Worm (Caenorhabditis elegans): ENCODE measurements around the gene H38K22.6.

H38K22.6 gene

DNA sequence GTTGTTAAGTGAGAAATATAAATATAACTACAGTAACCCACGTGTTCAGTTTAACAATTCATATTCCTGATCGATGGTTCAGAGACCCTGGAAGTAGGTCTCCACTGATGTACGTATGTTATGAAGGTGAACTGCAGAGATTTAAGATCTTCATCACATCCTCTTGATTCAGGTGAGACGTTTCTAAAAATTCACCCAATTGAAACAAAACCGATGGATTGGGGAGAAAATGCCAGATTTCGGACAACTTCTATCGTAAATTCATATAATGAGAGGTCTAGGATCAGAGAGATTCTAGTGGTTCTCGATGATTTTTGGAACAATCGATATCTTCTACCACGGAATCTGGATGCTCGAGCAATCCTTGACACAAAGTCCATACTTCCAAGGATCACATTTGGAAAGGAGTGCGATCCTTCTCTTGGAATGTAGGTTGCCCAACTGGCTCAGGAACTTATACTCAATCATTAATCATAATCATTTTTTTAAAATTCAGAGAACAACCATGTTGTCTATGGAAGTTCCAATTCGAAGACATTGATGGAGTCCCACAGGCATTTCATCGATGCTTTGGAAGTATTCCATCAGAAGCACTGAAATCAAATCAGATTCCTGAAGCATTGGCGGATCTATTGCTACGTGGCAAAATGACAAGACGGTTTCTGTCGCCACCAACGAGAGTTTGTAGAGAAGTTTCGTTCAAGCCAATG is 25.9 kb upstream of the H38K22.6 start, which contains the start of the genes nth-1 and R10E4.7:
Gene nth-1 (minus strand): TSS at position 101 of the 710 bp plus-strand sequence.
Gene R10E4.7 (plus strand): TSS at position 660 of the 710 bp plus-strand sequence.
- TF ChIP-seq lin-11 (tag; optimal IDR thresholded peaks at IDR 0.05) (no peak), sma-3 (GFP tag; optimal IDR thresholded peaks at IDR 0.05) (no peak), ztf-1 (GFP tag; conservative IDR thresholded peaks at IDR 0.05) (no peak), unc-62 (GFP tag; optimal IDR thresholded peaks at IDR 0.05) (no peak), R02D3.7 (tag; optimal IDR thresholded peaks at IDR 0.05) (no peak), sma-9 (GFP tag; optimal IDR thresholded peaks at IDR 0.05) (no peak), sma-9 (tag; optimal IDR thresholded peaks at IDR 0.05) (no peak), fos-1 (tag; optimal IDR thresholded peaks at IDR 0.05) (no peak), nhr-23 (tag; optimal IDR thresholded peaks at IDR 0.05) (no peak), egl-27 (tag; optimal IDR thresholded peaks at IDR 0.05) (no peak), snpc-4 (tag; optimal IDR thresholded peaks at IDR 0.05) (no peak), crh-2 (tag; optimal IDR thresholded peaks at IDR 0.05) (no peak)

- TF ChIP-seq blmp-1 (tag; optimal IDR thresholded peaks at IDR 0.05; ENCODE audit: insufficient read depth), result no peak
- no peak for TF ChIP-seq unc-55 (GFP tag; optimal IDR thresholded peaks at IDR 0.05)
- no peak for TF ChIP-seq sma-9 (GFP tag; optimal IDR thresholded peaks at IDR 0.05)
- no peak for TF ChIP-seq sma-9 (tag; optimal IDR thresholded peaks at IDR 0.05)
Observed at ce11 chrIII:4300989-4301498, 19.2 kb upstream of the H38K22.6 start, which contains the start of gene R10E4.11. TSS of gene R10E4.11 (minus strand) at chrIII:4301039.

DNA sequence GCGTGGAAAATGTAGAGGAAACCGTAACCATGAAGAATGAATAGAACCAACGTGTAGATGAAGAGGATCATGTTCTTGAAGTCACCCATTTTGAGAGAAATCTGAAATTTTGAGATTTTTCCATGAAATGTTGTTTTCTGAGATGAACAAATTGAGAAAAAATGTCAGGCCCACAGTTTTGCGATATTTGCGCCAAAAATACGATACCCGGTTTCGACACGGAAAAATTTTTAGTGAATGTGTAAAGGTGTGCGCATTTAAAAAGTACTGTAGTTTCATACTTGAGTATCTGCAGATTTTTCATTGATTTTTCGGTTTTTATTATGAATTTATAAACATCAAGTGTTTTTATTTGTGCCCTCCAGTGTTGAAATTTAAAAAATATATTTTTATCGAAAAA is 17.9 kb upstream of the H38K22.6 start, which contains the start of gene R10E4.9:
Gene R10E4.9 (minus strand): TSS at position 101 of the 400 bp plus-strand sequence.
- TF ChIP-seq zag-1 (tag; optimal IDR thresholded peaks at IDR 0.05) (no peak), nhr-77 (tag; optimal IDR thresholded peaks at IDR 0.05) (no peak), elt-1 (tag; optimal IDR thresholded peaks at IDR 0.05) (no peak), ztf-1 (GFP tag; conservative IDR thresholded peaks at IDR 0.05) (no peak), nhr-10 (tag; optimal IDR thresholded peaks at IDR 0.05) (no peak), blmp-1 (tag; optimal IDR thresholded peaks at IDR 0.05; ENCODE audit: insufficient read depth) (no peak), fos-1 (tag; optimal IDR thresholded peaks at IDR 0.05) (no peak)

ce11 chrIII:4302780-4303179 is 17.4 kb upstream of the H38K22.6 start:
- peak; percentile 21 for TF ChIP-seq nhr-25 (tag; optimal IDR thresholded peaks at IDR 0.05)
- TF ChIP-seq nhr-6 (tag; optimal IDR thresholded peaks at IDR 0.05), result no peak

DNA sequence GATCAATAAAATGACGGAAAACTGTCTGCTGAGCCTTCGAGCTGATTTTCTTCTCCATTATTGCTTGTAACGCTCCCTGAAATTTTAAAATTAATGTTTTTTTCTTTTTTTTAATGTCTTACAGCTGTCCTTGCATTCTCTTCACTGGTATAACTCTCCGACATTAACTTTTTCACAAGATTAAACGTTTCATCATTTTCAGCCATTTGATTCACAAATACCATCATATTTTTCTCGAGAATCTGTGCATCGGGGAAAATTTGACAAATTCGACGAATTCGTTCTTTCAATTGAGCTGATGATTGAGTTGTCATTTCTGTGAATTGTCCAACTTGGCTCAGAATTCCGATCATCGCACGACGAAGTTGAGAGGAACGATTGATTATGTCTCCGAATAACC is 10.9 kb upstream of the H38K22.6 start:
- TF ChIP-seq Y55F3AM.14 (GFP tag; optimal IDR thresholded peaks at IDR 0.05) (no peak), nhr-10 (tag; optimal IDR thresholded peaks at IDR 0.05) (no peak), ceh-82 (tag; optimal IDR thresholded peaks at IDR 0.05) (no peak), nhr-6 (tag; optimal IDR thresholded peaks at IDR 0.05) (no peak), gmeb-1 (tag; optimal IDR thresholded peaks at IDR 0.05) (no peak), lsy-2 (tag; optimal IDR thresholded peaks at IDR 0.05) (no peak), unc-39 (tag; optimal IDR thresholded peaks at IDR 0.05) (no peak), ceh-16 (tag; optimal IDR thresholded peaks at IDR 0.05) (no peak), ztf-4 (tag; optimal IDR thresholded peaks at IDR 0.05) (no peak), alr-1 (tag; optimal IDR thresholded peaks at IDR 0.05) (no peak), sem-4 (tag; optimal IDR thresholded peaks at IDR 0.05) (no peak), mbf-1 (tag; optimal IDR thresholded peaks at IDR 0.05) (no peak), elt-3 (tag; optimal IDR thresholded peaks at IDR 0.05) (no peak), sma-3 (GFP tag; optimal IDR thresholded peaks at IDR 0.05) (no peak), nhr-21 (tag; optimal IDR thresholded peaks at IDR 0.05) (no peak), crh-2 (tag; optimal IDR thresholded peaks at IDR 0.05) (no peak), blmp-1 (tag; optimal IDR thresholded peaks at IDR 0.05; ENCODE audit: insufficient read depth) (no peak)
